Worm (Caenorhabditis elegans): ENCODE results near the gene Y76A2B.4.

- TF ChIP-seq lin-11 (tag; optimal IDR thresholded peaks at IDR 0.05) (no peak), C08G9.2 (tag; optimal IDR thresholded peaks at IDR 0.05) (no peak), mec-3 (tag; optimal IDR thresholded peaks at IDR 0.05; ENCODE audit: borderline replicate concordance) (no peak)
Observed at ce11 chrIII:13555234-13555633, 8.7 kb upstream of the Y76A2B.4 start, which contains the start of gene scav-2.
